Fruit fly (Drosophila melanogaster): Measurements from ENCODE around the gene Aladin.

The Aladin gene

DNA sequence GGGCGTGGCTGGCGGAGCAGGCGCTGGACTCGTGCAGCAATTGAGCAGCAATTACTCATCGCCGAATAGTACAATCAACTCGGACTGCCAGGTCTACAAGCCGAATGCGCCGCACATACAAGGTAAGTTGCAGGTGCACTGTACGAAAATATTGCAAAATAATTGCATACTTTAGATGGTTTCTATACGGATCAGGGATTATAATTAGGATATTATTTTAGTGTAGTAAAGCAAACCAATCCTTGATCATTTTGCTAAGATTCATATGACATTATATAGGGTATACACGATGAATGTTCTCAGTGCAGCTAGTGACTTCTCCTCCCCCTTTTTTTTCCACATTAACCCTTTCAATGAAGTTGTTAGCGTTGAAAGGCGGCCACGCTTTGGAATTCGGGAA, 22.3 kb downstream of the Aladin start (continued):
- TF ChIP-seq CG9817 (tag; optimal IDR thresholded peaks at IDR 0.05) (no peak), CG3407 (GFP tag; optimal IDR thresholded peaks at IDR 0.05) (no peak), Sox100B (GFP tag; optimal IDR thresholded peaks at IDR 0.05) (no peak), gcm (GFP tag; optimal IDR thresholded peaks at IDR 0.05) (no peak), Eip74EF (GFP tag; optimal IDR thresholded peaks at IDR 0.05) (no peak), Dad (GFP tag; optimal IDR thresholded peaks at IDR 0.05) (no peak), CG13624 (GFP tag; optimal IDR thresholded peaks at IDR 0.05) (no peak), CG5245 (GFP tag; optimal IDR thresholded peaks at IDR 0.05) (no peak), CG2678 (tag; optimal IDR thresholded peaks at IDR 0.05) (no peak), sob (GFP tag; IDR thresholded peaks at IDR 0.05) (no peak), CG10431 (GFP tag; optimal IDR thresholded peaks at IDR 0.05) (no peak), ewg (GFP tag; optimal IDR thresholded peaks at IDR 0.05) (no peak), CG30020 (tag; optimal IDR thresholded peaks at IDR 0.05) (no peak), Ets65A (GFP tag) (peak; percentile 72), CG4360 (GFP tag; IDR thresholded peaks at IDR 0.05) (no peak), peb (GFP tag; IDR thresholded peaks at IDR 0.05) (no peak), fd3F (GFP tag; optimal IDR thresholded peaks at IDR 0.05) (no peak), psq (GFP tag; optimal IDR thresholded peaks at IDR 0.05) (no peak), hkb (optimal IDR thresholded peaks at IDR 0.05) (no peak), hkb (GFP tag; IDR thresholded peaks at IDR 0.05) (peak; percentile 32; the same call in 1 of the 2 replicates), ems (GFP tag; optimal IDR thresholded peaks at IDR 0.05) (no peak), dmrt11E (tag; optimal IDR thresholded peaks at IDR 0.05) (peak; percentile 61), CG5953 (GFP tag; IDR thresholded peaks at IDR 0.05) (no peak), CG17612 (GFP tag; IDR thresholded peaks at IDR 0.05) (no peak), pnt (GFP tag; optimal IDR thresholded peaks at IDR 0.05) (peak; percentile 11), Pdp1 (GFP tag; optimal IDR thresholded peaks at IDR 0.05) (no peak), Rfx (GFP tag; IDR thresholded peaks at IDR 0.05) (no peak), CG11723 (GFP tag; optimal IDR thresholded peaks at IDR 0.05) (no peak), Dp (GFP tag; optimal IDR thresholded peaks at IDR 0.05) (no peak), z (GFP tag; IDR thresholded peaks at IDR 0.05) (no peak), CG1233 (GFP tag; optimal IDR thresholded peaks at IDR 0.05) (no peak), Doc2 (GFP tag; IDR thresholded peaks at IDR 0.05) (no peak), pan (optimal IDR thresholded peaks at IDR 0.05) (no peak), pan (GFP tag; optimal IDR thresholded peaks at IDR 0.05 in 1 of 2, IDR thresholded peaks at IDR 0.05 in 1 of 2) (peak in 1 of 2 experiments; percentile 37), Nf-YB (GFP tag; optimal IDR thresholded peaks at IDR 0.05) (no peak), CG9727 (GFP tag; optimal IDR thresholded peaks at IDR 0.05) (peak; percentile 31), Opbp (GFP tag; IDR thresholded peaks at IDR 0.05; ENCODE audit: partially characterized antibody) (no peak), CG17186 (GFP tag; optimal IDR thresholded peaks at IDR 0.05) (no peak), BEAF-32 (GFP tag; optimal IDR thresholded peaks at IDR 0.05) (no peak), CG12219 (GFP tag; optimal IDR thresholded peaks at IDR 0.05) (no peak), nerfin-1 (tag; optimal IDR thresholded peaks at IDR 0.05) (no peak), Awh (GFP tag; IDR thresholded peaks at IDR 0.05) (no peak), Gsc (GFP tag; IDR thresholded peaks at IDR 0.05) (no peak), hth (optimal IDR thresholded peaks at IDR 0.05) (no peak), CG7786 (GFP tag; optimal IDR thresholded peaks at IDR 0.05) (no peak), CG8765 (GFP tag; IDR thresholded peaks at IDR 0.05) (no peak; the same call in 1 of the 2 replicates), CG7745 (tag; optimal IDR thresholded peaks at IDR 0.05) (no peak), exex (tag; optimal IDR thresholded peaks at IDR 0.05) (no peak), CG10543 (GFP tag; optimal IDR thresholded peaks at IDR 0.05) (no peak), hb (GFP tag; IDR thresholded peaks at IDR 0.05; ENCODE audit: partially characterized antibody) (no peak), abd-A (tag; optimal IDR thresholded peaks at IDR 0.05) (no peak), CG4707 (GFP tag; optimal IDR thresholded peaks at IDR 0.05) (no peak)
